Fruit fly (Drosophila melanogaster) ovary, adult (tissue): Measurements from ENCODE around the gene RpS8.

ENCODE experiments used
- CG17801 ChIP-seq: fragments of 200-800 bp; optimal IDR thresholded peaks from 2 replicates; lab custom pipeline; 2019; ENCODE audit warnings: missing biosample characterization, mild to moderate bottlenecking, missing genetic modification characterization, moderate library complexity; ENCODE audit not compliant: partially characterized antibody

Gene RpS8

DNA sequence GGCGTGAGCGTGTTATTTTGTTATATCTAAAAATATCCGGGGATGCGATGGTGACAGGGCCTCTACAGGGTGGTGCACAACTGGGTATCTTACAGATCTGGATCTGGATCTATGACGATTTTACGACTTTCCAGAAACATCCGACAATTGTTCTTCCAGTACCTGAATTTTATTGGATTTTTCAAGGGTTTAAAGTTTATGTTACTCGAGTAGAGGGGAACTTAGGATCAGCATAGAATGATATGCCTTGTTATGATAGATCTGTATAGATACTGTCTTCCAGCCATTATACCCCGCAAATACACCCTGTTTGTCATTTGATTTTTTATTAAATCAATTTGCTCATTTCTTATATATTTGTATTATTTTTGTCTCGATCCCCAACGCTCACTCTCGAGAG lies 33.0 kb downstream of the RpS8 start:
- TF ChIP-seq CG17801 (GFP tag; lab: Kevin White, UChicago): no peak

DNA sequence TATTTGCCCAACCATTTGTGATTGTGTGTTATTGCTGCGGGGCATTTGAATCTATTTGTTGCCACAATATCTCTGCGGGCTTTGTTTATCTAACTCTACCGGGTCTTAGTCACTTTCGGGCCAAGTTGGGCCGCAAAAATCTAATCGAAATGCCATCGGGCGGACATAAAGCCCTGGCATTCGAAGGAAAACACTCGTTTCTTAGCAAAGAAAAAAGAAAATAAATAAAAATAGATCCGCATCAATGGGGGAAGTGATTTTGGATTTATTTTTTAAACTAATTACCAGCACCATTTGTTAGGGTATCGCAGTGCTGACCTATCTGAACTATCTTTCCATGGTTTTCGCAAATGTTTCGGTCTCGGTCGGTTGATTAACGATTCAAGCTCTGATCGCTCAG lies 37.2 kb downstream of the RpS8 start:
- no peak for TF ChIP-seq CG17801 (GFP tag; lab: Kevin White, UChicago)

dm6 chr3R:29899635-29900034 lies 38.3 kb downstream of the RpS8 start:
- no peak for TF ChIP-seq CG17801 (GFP tag; lab: Kevin White, UChicago)

dm6 chr3R:29903775-29904356 lies 42.5 kb downstream of the RpS8 start, which contains the start of gene CG15517:
CG15517 (minus strand) TSS chr3R:29903825.
- no peak for TF ChIP-seq CG17801 (GFP tag; lab: Kevin White, UChicago)

- TF ChIP-seq CG17801 (GFP tag; lab: Kevin White, UChicago): no peak
Observed at dm6 chr3R:29905164-29905563, 43.8 kb downstream of the RpS8 start, which contains the start of gene CG15515. CG15515 (plus strand) TSS chr3R:29905464.

DNA sequence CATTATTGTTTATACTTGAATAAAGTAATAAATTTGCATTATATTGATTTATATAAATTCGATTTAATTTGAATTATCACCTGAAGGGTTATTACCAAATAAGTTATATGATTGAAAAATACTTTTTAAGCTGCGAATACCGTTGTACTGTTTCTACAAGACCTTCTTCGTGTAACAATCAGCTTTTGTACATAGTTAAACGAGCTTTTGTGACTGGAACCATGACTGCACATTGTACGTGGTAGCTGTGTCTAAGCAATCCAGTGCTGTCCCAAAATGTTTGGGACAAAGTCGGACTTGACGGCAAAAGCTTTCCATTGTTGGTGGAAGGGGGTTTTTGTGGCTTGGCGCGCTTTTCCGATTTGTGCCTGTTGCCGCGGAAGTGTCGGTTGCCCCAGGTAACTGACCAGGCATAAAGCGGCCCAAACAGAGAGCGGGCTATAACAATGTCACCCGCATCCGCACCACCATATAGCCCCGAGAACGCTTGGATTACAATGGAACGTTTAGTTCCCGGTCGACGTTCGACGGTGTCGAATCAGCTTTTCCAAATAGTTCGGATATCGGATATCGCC lies 46.3 kb downstream of the RpS8 start, which contains the start of gene CG31036:
Gene CG31036 (plus strand): TSS at position 507 of the 575 bp plus-strand sequence.
- TF ChIP-seq CG17801 (GFP tag; lab: Kevin White, UChicago): no peak
